Worm (Caenorhabditis elegans) whole organism, early embryonic: ENCODE data around the gene lin-29.

ENCODE experiments used
- aly-1 ChIP-seq: sonication (generic microtip); optimal IDR thresholded peaks from 2 replicates; lab custom pipeline; 2016; ENCODE audit warnings: missing genetic modification characterization, missing compliant biosample characterization
- ama-1 ChIP-seq: fragments of 150-350 bp; optimal IDR thresholded peaks from 2 replicates; lab custom pipeline; 2014
- ets-7 ChIP-seq: sonication (generic microtip); optimal IDR thresholded peaks from 2 replicates; lab custom pipeline; 2016; ENCODE audit warnings: missing genotype, missing genetic modification characterization, missing compliant biosample characterization
- flt-1 ChIP-seq: fragments of 200-800 bp; sonication (Bioruptor generic); IDR thresholded peaks from 2 replicates; pipeline ENCODE4 v1.3.6; 2022; ENCODE audit warnings: missing genetic modification characterization, missing compliant biosample characterization
- hmbx-1 ChIP-seq: sonication (generic microtip); optimal IDR thresholded peaks from 2 replicates; lab custom pipeline; 2016; ENCODE audit warnings: mild to moderate bottlenecking, missing genetic modification characterization, missing compliant biosample characterization
- hnd-1 ChIP-seq: sonication (generic microtip); optimal IDR thresholded peaks from 2 replicates; lab custom pipeline; 2016; ENCODE audit warnings: missing genetic modification characterization, missing compliant biosample characterization
- pes-1 ChIP-seq: fragments of 200-800 bp; sonication (Bioruptor generic); IDR thresholded peaks from 2 replicates; pipeline ENCODE4 v1.3.6; 2022; ENCODE audit warnings: missing genetic modification reagents, missing genetic modification characterization, missing compliant biosample characterization
- sea-1 ChIP-seq: fragments of 200-800 bp; sonication (Bioruptor generic); conservative IDR thresholded peaks from 2 replicates; pipeline ENCODE4 v1.3.6; 2022; ENCODE audit warnings: missing genetic modification characterization, missing compliant biosample characterization

- TF ChIP-seq ama-1 (no peak), ets-7 (tag; lab: Kevin White, UChicago) (no peak), flt-1 (GFP tag; lab: Robert Waterston, UW) (no peak), aly-1 (no peak), pes-1 (no peak), sea-1 (GFP tag; lab: Robert Waterston, UW) (no peak), hnd-1 (tag; lab: Kevin White, UChicago) (no peak), hmbx-1 (tag; lab: Kevin White, UChicago) (no peak)
Observed at ce11 chrII:11962083-11962482, 26.9 kb upstream of the lin-29 start, which contains the start of the genes W03C9.1 and W03C9.2.
